Worm (Caenorhabditis elegans): ENCODE data around the gene W05B2.2.

ce11 chrIII:10923539-10923938 lies 43.4 kb downstream of the W05B2.2 start:
- TF ChIP-seq ces-1 (GFP tag; optimal IDR thresholded peaks at IDR 0.05) (no peak), lsy-2 (tag; optimal IDR thresholded peaks at IDR 0.05) (no peak), gei-8 (GFP tag; optimal IDR thresholded peaks at IDR 0.05) (no peak), sdz-12 (GFP tag; optimal IDR thresholded peaks at IDR 0.05) (no peak), zag-1 (tag; optimal IDR thresholded peaks at IDR 0.05) (no peak), ztf-11 (tag; optimal IDR thresholded peaks at IDR 0.05) (no peak), lin-15B (tag; optimal IDR thresholded peaks at IDR 0.05) (no peak)
